Worm (Caenorhabditis elegans) whole organism, L4 larva: ENCODE results near the gene dlg-1.
A peak's percentile ranks its signal among the peaks of the same experiment; 100 is the strongest.

Experiments used
- F44E2.7 ChIP-seq: fragments of 200-800 bp; sonication (Bioruptor generic); IDR thresholded peaks from 2 replicates; pipeline ENCODE4 v2.1.2; 2022; ENCODE audit warnings: missing genetic modification characterization, missing compliant biosample characterization
- ZK546.5 ChIP-seq, 2 experiments: sonication (generic microtip); optimal IDR thresholded peaks; 2 replicates each; lab custom pipeline; 2017; ENCODE audit warnings: missing biosample characterization in 2 of 2, missing genetic modification characterization in 2 of 2
- aha-1 ChIP-seq: fragments of 150-350 bp; peaks from one replicate; lab custom pipeline; 2014; ENCODE audit warnings: missing biosample characterization, missing genetic modification characterization
- aly-2 ChIP-seq: sonication (generic microtip); optimal IDR thresholded peaks from 2 replicates; lab custom pipeline; 2018; ENCODE audit warnings: missing biosample characterization, missing genetic modification characterization
- daf-16 ChIP-seq, 3 experiments: sonication (generic microtip); optimal IDR thresholded peaks; 2 replicates each; lab custom pipeline; 2016 to 2017; ENCODE audit warnings: missing genetic modification characterization in 3 of 3, missing genetic modification reagents in 3 of 3, mild to moderate bottlenecking in 2 of 3, missing compliant biosample characterization in 2 of 3, missing biosample characterization in 1 of 3, moderate library complexity in 1 of 3
- dmd-6 ChIP-seq: fragments of 200-800 bp; sonication (Bioruptor generic); IDR thresholded peaks from 2 replicates; pipeline ENCODE4 v1.3.6; 2022; ENCODE audit warnings: missing genetic modification reagents, missing genetic modification characterization, missing compliant biosample characterization
- dpl-1 ChIP-seq: fragments of 150-350 bp; optimal IDR thresholded peaks from 2 replicates; lab custom pipeline; 2014; ENCODE audit warnings: missing biosample characterization, missing genetic modification reagents, missing genetic modification characterization
- duxl-1 ChIP-seq: sonication (generic microtip); optimal IDR thresholded peaks from 2 replicates; lab custom pipeline; 2016; ENCODE audit warnings: mild to moderate bottlenecking, missing genetic modification characterization, moderate library complexity, missing compliant biosample characterization; ENCODE audit not compliant: poor library complexity
- dve-1 ChIP-seq: sonication (generic microtip); optimal IDR thresholded peaks from 2 replicates; lab custom pipeline; 2017; ENCODE audit warnings: antibody characterized with exemption, mild to moderate bottlenecking, missing genetic modification characterization, missing compliant biosample characterization; ENCODE audit not compliant: insufficient read depth
- egl-43 ChIP-seq: fragments of 200-800 bp; sonication (Bioruptor generic); IDR thresholded peaks from 2 replicates; pipeline ENCODE4 v1.3.6; 2022; ENCODE audit warnings: missing genetic modification reagents, missing genetic modification characterization, missing compliant biosample characterization
- fkh-10 ChIP-seq: fragments of 150-350 bp; optimal IDR thresholded peaks from 2 replicates; lab custom pipeline; 2014; ENCODE audit warnings: missing biosample characterization, missing genetic modification reagents, missing genetic modification characterization
- hlh-11 ChIP-seq: fragments of 200-800 bp; sonication (Bioruptor generic); optimal IDR thresholded peaks from 2 replicates; lab custom pipeline; 2018; ENCODE audit warnings: mild to moderate bottlenecking, missing genetic modification characterization, missing compliant biosample characterization
- hlh-30 ChIP-seq: sonication (generic microtip); optimal IDR thresholded peaks from 2 replicates; lab custom pipeline; 2017; ENCODE audit warnings: antibody characterized with exemption, mild to moderate bottlenecking, missing genetic modification characterization, missing compliant biosample characterization; ENCODE audit not compliant: insufficient read depth
- lin-1 ChIP-seq: fragments of 200-800 bp; sonication (Bioruptor generic); IDR thresholded peaks from 2 replicates; pipeline ENCODE4 v1.3.6; 2022; ENCODE audit warnings: missing genetic modification reagents, missing genetic modification characterization, missing compliant biosample characterization
- lin-13 ChIP-seq: fragments of 150-350 bp; optimal IDR thresholded peaks from 2 replicates; lab custom pipeline; 2014; ENCODE audit warnings: missing biosample characterization, missing genetic modification reagents, missing genetic modification characterization
- lin-15B ChIP-seq: fragments of 150-350 bp; sonication (generic microtip); optimal IDR thresholded peaks from 3 replicates; lab custom pipeline; 2014; ENCODE audit warnings: missing biosample characterization, missing genetic modification characterization
- lin-29 ChIP-seq: fragments of 200-800 bp; sonication (Bioruptor generic); IDR thresholded peaks from 2 replicates; pipeline ENCODE4 v1.3.6; 2022; ENCODE audit warnings: missing genetic modification reagents, missing genetic modification characterization, missing compliant biosample characterization
- lin-38 ChIP-seq: fragments of 200-800 bp; sonication (Bioruptor generic); IDR thresholded peaks from 2 replicates; pipeline ENCODE4 v1.3.6; 2022; ENCODE audit warnings: missing genetic modification reagents, missing genetic modification characterization, missing compliant biosample characterization
- lsy-2 ChIP-seq, 2 experiments: fragments of 150-350 bp in 1 of 2; sonication (generic microtip) in 1 of 2; optimal IDR thresholded peaks; 2 replicates each; lab custom pipeline; 2014 to 2017; ENCODE audit warnings: missing biosample characterization in 2 of 2, missing genetic modification characterization in 2 of 2
- madf-5 ChIP-seq, 2 experiments: fragments of 200-800 bp; sonication (Bioruptor generic); IDR thresholded peaks; 2 replicates each; pipeline ENCODE4 v1.3.6; 2022; ENCODE audit warnings: missing compliant biosample characterization in 2 of 2, missing genetic modification characterization in 2 of 2
- madf-9 ChIP-seq: fragments of 200-800 bp; sonication (Bioruptor generic); conservative IDR thresholded peaks from 2 replicates; pipeline ENCODE4 v1.3.6; 2022; ENCODE audit warnings: missing genetic modification reagents, missing genetic modification characterization, missing compliant biosample characterization
- mdl-1 ChIP-seq, 2 experiments: fragments of 150-350 bp in 1 of 2; sonication (generic microtip) in 1 of 2; optimal IDR thresholded peaks; 2 replicates each; lab custom pipeline; 2014 to 2017; ENCODE audit warnings: missing biosample characterization in 2 of 2, missing genetic modification characterization in 2 of 2
- mep-1 ChIP-seq: fragments of 150-350 bp; sonication (generic microtip); optimal IDR thresholded peaks from 3 replicates; lab custom pipeline; 2014; ENCODE audit warnings: missing biosample characterization, missing genetic modification characterization
- mes-2 ChIP-seq: sonication (generic microtip); optimal IDR thresholded peaks from 2 replicates; lab custom pipeline; 2016; ENCODE audit warnings: missing genotype, mild to moderate bottlenecking, missing genetic modification characterization, missing compliant biosample characterization; ENCODE audit not compliant: poor library complexity, severe bottlenecking
- mxl-3 ChIP-seq: fragments of 200-800 bp; sonication (Bioruptor generic); optimal IDR thresholded peaks from 2 replicates; lab custom pipeline; 2018; ENCODE audit warnings: mild to moderate bottlenecking, missing genetic modification characterization, missing compliant biosample characterization
- nhr-111 ChIP-seq: fragments of 200-800 bp; sonication (Bioruptor generic); optimal IDR thresholded peaks from 2 replicates; lab custom pipeline; 2018; ENCODE audit warnings: mild to moderate bottlenecking, missing genetic modification characterization, missing compliant biosample characterization
- nhr-237 ChIP-seq: sonication (generic microtip); optimal IDR thresholded peaks from 2 replicates; lab custom pipeline; 2017; ENCODE audit warnings: missing biosample characterization, missing genetic modification characterization
- nhr-28 ChIP-seq: fragments of 150-350 bp; optimal IDR thresholded peaks from 2 replicates; lab custom pipeline; 2014; ENCODE audit warnings: missing biosample characterization, missing genetic modification characterization
- nhr-42 ChIP-seq: fragments of 200-800 bp; sonication (Bioruptor generic); IDR thresholded peaks from 2 replicates; pipeline ENCODE4 v1.3.6; 2022; ENCODE audit warnings: missing genetic modification characterization, missing compliant biosample characterization
- nhr-48 ChIP-seq: sonication (generic microtip); optimal IDR thresholded peaks from 2 replicates; lab custom pipeline; 2016; ENCODE audit warnings: mild to moderate bottlenecking, missing genetic modification characterization, missing compliant biosample characterization
- nhr-6 ChIP-seq: fragments of 150-350 bp; optimal IDR thresholded peaks from 2 replicates; lab custom pipeline; 2014; ENCODE audit warnings: missing biosample characterization, missing genetic modification characterization
- nhr-76 ChIP-seq: fragments of 150-350 bp; optimal IDR thresholded peaks from 2 replicates; lab custom pipeline; 2014; ENCODE audit warnings: missing biosample characterization, missing genetic modification characterization
- nhr-77 ChIP-seq: fragments of 150-350 bp; optimal IDR thresholded peaks from 2 replicates; lab custom pipeline; 2014; ENCODE audit warnings: missing biosample characterization, missing genetic modification characterization
- php-3 ChIP-seq: fragments of 200-800 bp; sonication (Bioruptor generic); IDR thresholded peaks from 2 replicates; pipeline ENCODE4 v1.3.6; 2022; ENCODE audit warnings: missing genetic modification reagents, missing genetic modification characterization, missing compliant biosample characterization
- pqm-1 ChIP-seq: sonication (generic microtip); optimal IDR thresholded peaks from 2 replicates; lab custom pipeline; 2017; ENCODE audit warnings: missing biosample characterization, missing genetic modification characterization
- rbr-2 ChIP-seq: sonication (generic microtip); optimal IDR thresholded peaks from 2 replicates; lab custom pipeline; 2016; ENCODE audit warnings: missing genotype, missing genetic modification characterization, missing compliant biosample characterization
- snpc-4 ChIP-seq: fragments of 150-350 bp; optimal IDR thresholded peaks from 2 replicates; lab custom pipeline; 2014; ENCODE audit warnings: missing biosample characterization, missing genetic modification characterization
- spr-3 ChIP-seq: fragments of 200-800 bp; sonication (Bioruptor generic); optimal IDR thresholded peaks from 2 replicates; lab custom pipeline; 2018; ENCODE audit warnings: mild to moderate bottlenecking, missing genetic modification characterization, missing compliant biosample characterization
- tra-1 ChIP-seq: fragments of 200-800 bp; sonication (Bioruptor generic); IDR thresholded peaks from 2 replicates; pipeline ENCODE4 v1.3.6; 2022; ENCODE audit warnings: missing genetic modification reagents, missing genetic modification characterization, missing compliant biosample characterization
- unc-62 ChIP-seq, 3 experiments: fragments of 150-350 bp in 1 of 3; sonication (generic microtip); optimal IDR thresholded peaks in 2 of 3; peaks in 1 of 3; 1 replicate in 1 of 3; 2 replicates in 2 of 3; lab custom pipeline; 2014 to 2017; ENCODE audit warnings: missing biosample characterization in 3 of 3, missing genetic modification characterization in 3 of 3, missing genetic modification reagents in 3 of 3, missing genotype in 1 of 3
- zfp-3 ChIP-seq: fragments of 200-800 bp; sonication (Bioruptor generic); conservative IDR thresholded peaks from 2 replicates; pipeline ENCODE4 v1.3.6; 2022; ENCODE audit warnings: missing genetic modification reagents, missing genetic modification characterization, missing compliant biosample characterization
- zip-2 ChIP-seq: fragments of 150-350 bp; optimal IDR thresholded peaks from 2 replicates; lab custom pipeline; 2014; ENCODE audit warnings: missing biosample characterization, missing genetic modification characterization
- ztf-7 ChIP-seq: fragments of 150-350 bp; optimal IDR thresholded peaks from 2 replicates; lab custom pipeline; 2014; ENCODE audit warnings: missing biosample characterization, missing genetic modification characterization

Gene dlg-1

DNA sequence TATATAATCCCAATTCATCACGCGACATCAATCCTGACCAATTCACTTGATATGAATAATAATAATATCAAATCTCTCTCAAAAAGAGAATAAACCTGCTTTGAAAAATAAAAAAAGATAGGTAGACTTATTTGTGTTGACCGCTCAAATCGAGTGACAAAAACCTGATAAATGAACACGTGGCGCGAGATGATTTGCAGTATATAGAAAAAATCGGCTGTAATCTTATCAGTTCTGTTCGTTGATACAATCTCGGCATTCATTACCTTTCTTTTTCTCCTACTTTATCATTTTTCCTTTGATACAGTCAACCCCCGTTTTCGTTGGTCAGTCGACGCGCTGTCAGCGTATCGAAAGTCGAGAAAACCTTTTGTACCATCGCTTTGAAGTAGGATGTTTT lies 12.2 kb upstream of the dlg-1 start (continued):
- TF ChIP-seq lin-38 (no peak), pqm-1 (peak; percentile 57), nhr-76 (tag; lab: Kevin White, UChicago) (no peak), F44E2.7 (no peak), dpl-1 (no peak), nhr-77 (tag; lab: Kevin White, UChicago) (peak; percentile 29), unc-62 (GFP tag; optimal IDR thresholded peaks at IDR 0.05 in 1 of 2; lab: Kevin White, UChicago) (peak in 1 of 2 experiments; percentile 4), unc-62 (tag; optimal IDR thresholded peaks at IDR 0.05; lab: Kevin White, UChicago) (no peak)

- TF ChIP-seq daf-16 (GFP tag; optimal IDR thresholded peaks at IDR 0.05; lab: Kevin White, UChicago) (no peak), daf-16 (tag; optimal IDR thresholded peaks at IDR 0.05; lab: Kevin White, UChicago) (peak; percentile 42), rbr-2 (no peak), aly-2 (tag; lab: Kevin White, UChicago) (no peak), hlh-30 (tag; lab: Kevin White, UChicago) (peak; percentile 72), nhr-28 (tag; lab: Kevin White, UChicago) (peak; percentile 50), mep-1 (peak; percentile 21), zfp-3 (GFP tag; lab: Robert Waterston, UW) (no peak), dve-1 (peak; percentile 92), mdl-1 (tag; optimal IDR thresholded peaks at IDR 0.05; lab: Kevin White, UChicago) (peak; percentile 76 to 96), hlh-11 (tag; lab: Kevin White, UChicago) (peak; percentile 54), tra-1 (GFP tag; lab: Robert Waterston, UW) (peak; percentile 63), lin-1 (GFP tag; lab: Robert Waterston, UW) (no peak), aha-1 (tag; lab: Kevin White, UChicago) (peak; percentile 90), snpc-4 (tag; lab: Kevin White, UChicago) (no peak), madf-5 (GFP tag; IDR thresholded peaks at IDR 0.05; lab: Robert Waterston, UW) (no peak), ZK546.5 (tag; optimal IDR thresholded peaks at IDR 0.05; lab: Kevin White, UChicago) (no peak), mxl-3 (GFP tag; lab: Kevin White, UChicago) (peak; percentile 76), pqm-1 (peak; percentile 59), php-3 (GFP tag; lab: Robert Waterston, UW) (peak; percentile 66; the same call in 1 of the 2 replicates), dmd-6 (GFP tag; lab: Robert Waterston, UW) (peak; percentile 80), nhr-48 (tag; lab: Kevin White, UChicago) (peak; percentile 22), madf-9 (no peak), mes-2 (peak; percentile 20), nhr-6 (tag; lab: Kevin White, UChicago) (no peak), ztf-7 (tag; lab: Kevin White, UChicago) (no peak)
Observed at ce11 chrX:5467820-5468270, 11.7 kb upstream of the dlg-1 start, which contains the start of gene dpyd-1. dpyd-1 (plus strand) TSS chrX:5467870.

- TF ChIP-seq unc-62 (GFP tag; optimal IDR thresholded peaks at IDR 0.05 in 1 of 2; lab: Kevin White, UChicago) (peak in 1 of 2 experiments; percentile 91), unc-62 (tag; optimal IDR thresholded peaks at IDR 0.05; lab: Kevin White, UChicago) (no peak), aha-1 (tag; lab: Kevin White, UChicago) (peak; percentile 41), dpl-1 (no peak), spr-3 (GFP tag; lab: Kevin White, UChicago) (no peak)
Observed at ce11 chrX:5470111-5470745, 9.3 kb upstream of the dlg-1 start.

ce11 chrX:5475164-5475576 lies 4.3 kb upstream of the dlg-1 start:
- no peak for TF ChIP-seq lin-38
- TF ChIP-seq pqm-1: peak; percentile 71
- 0 out of 2 replicates have a peak, but pooled peaks have one; percentile 14 for TF ChIP-seq madf-9
- TF ChIP-seq nhr-42: no peak
- TF ChIP-seq ztf-7 (tag; lab: Kevin White, UChicago): no peak
- no peak for TF ChIP-seq zip-2 (tag; lab: Kevin White, UChicago)
- peak; percentile 3 for TF ChIP-seq duxl-1 (tag; lab: Kevin White, UChicago)
- TF ChIP-seq fkh-10 (GFP tag; lab: Kevin White, UChicago): no peak
- peak; percentile 83 for TF ChIP-seq mep-1
- TF ChIP-seq nhr-111 (GFP tag; lab: Kevin White, UChicago): no peak
- TF ChIP-seq nhr-237 (tag; lab: Kevin White, UChicago): no peak
- peak; percentile 0 for TF ChIP-seq lin-13 (GFP tag; lab: Kevin White, UChicago)
- TF ChIP-seq php-3 (GFP tag; lab: Robert Waterston, UW): no peak
- TF ChIP-seq lsy-2 (tag; optimal IDR thresholded peaks at IDR 0.05; lab: Kevin White, UChicago): peak; percentile 34 to 44
- no peak for TF ChIP-seq egl-43 (GFP tag; lab: Robert Waterston, UW)
- TF ChIP-seq lin-15B (tag; lab: Kevin White, UChicago): no peak
- peak; percentile 16 for TF ChIP-seq nhr-48 (tag; lab: Kevin White, UChicago)
- no peak for TF ChIP-seq dpl-1
- no peak for TF ChIP-seq lin-29 (GFP tag; lab: Robert Waterston, UW)
